Worm (Caenorhabditis elegans) whole organism, mixed stage, embryonic: ENCODE results near the gene pqn-89.

Source experiments
- ceh-43 ChIP-seq: fragments of 200-800 bp; sonication (Bioruptor generic); optimal IDR thresholded peaks from 2 replicates; lab custom pipeline; 2018; ENCODE audit warnings: mild to moderate bottlenecking, missing genetic modification characterization, moderate library complexity, missing compliant biosample characterization
- nhr-28 ChIP-seq: fragments of 150-350 bp; optimal IDR thresholded peaks from 2 replicates; lab custom pipeline; 2014; ENCODE audit warnings: missing biosample characterization, missing genetic modification characterization
- ztf-11 ChIP-seq: fragments of 150-350 bp; optimal IDR thresholded peaks from 2 replicates; lab custom pipeline; 2014; ENCODE audit warnings: missing biosample characterization, missing genetic modification characterization

DNA sequence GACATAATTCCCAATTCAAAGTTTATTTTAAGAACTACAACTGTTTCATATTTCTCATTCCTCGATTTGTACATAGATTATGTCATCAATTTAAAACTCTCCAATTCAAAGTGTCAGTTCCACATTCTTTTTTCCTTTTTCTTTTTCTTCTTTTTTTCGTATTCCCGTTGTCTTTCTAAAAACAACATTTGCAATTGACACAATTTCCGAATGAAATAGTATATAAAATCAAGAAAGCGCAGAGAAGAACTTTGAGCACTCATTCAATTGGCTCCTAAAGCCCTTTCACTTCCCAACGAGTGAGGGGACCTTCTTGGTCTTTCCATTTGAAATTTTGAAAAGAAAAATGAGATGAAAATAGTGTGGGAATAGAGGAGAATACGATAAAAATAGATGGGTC, 40.9 kb downstream of the pqn-89 start:
- TF ChIP-seq nhr-28 (tag; lab: Kevin White, UChicago), result no peak
- TF ChIP-seq ceh-43, result no peak
- TF ChIP-seq ztf-11 (tag; lab: Kevin White, UChicago), result no peak
